Fruit fly (Drosophila melanogaster): ENCODE data around the gene CG6678.

dm6 chr3R:21855469-21855826 is 31.4 kb upstream of the CG6678 start:
- no peak for TF ChIP-seq CG4496 (GFP tag; IDR thresholded peaks at IDR 0.05)
- TF ChIP-seq CG17806 (tag; optimal IDR thresholded peaks at IDR 0.05) = no peak
- TF ChIP-seq Snoo (tag; optimal IDR thresholded peaks at IDR 0.05) = no peak
- TF ChIP-seq Ets98B (GFP tag; IDR thresholded peaks at IDR 0.05) = no peak
- TF ChIP-seq EcR (GFP tag; optimal IDR thresholded peaks at IDR 0.05) = no peak
- TF ChIP-seq gl (tag; optimal IDR thresholded peaks at IDR 0.05) = no peak
- TF ChIP-seq CG10348 (GFP tag; IDR thresholded peaks at IDR 0.05) = no peak
- no peak for TF ChIP-seq CG14655 (GFP tag; optimal IDR thresholded peaks at IDR 0.05)
- no peak for TF ChIP-seq rn (GFP tag; IDR thresholded peaks at IDR 0.05)
- no peak for TF ChIP-seq Pif1B (GFP tag; optimal IDR thresholded peaks at IDR 0.05)
- no peak for TF ChIP-seq CG9948 (tag; optimal IDR thresholded peaks at IDR 0.05)
- no peak for TF ChIP-seq CG34367 (tag; optimal IDR thresholded peaks at IDR 0.05)

All from whole organism, pupa.